Fruit fly (Drosophila melanogaster) whole organism, embryonic: ENCODE data around the gene CG10383.
A peak's percentile ranks its signal among the peaks of the same experiment; 100 is the strongest.

Experiments used
- Awh ChIP-seq: fragments of 200-800 bp; sonication (Bioruptor generic); IDR thresholded peaks from 2 replicates; pipeline ENCODE4, ENCODE4 v1.3.6; 2022; ENCODE audit warnings: missing biosample characterization, missing genetic modification characterization
- Blimp-1 ChIP-seq: fragments of 200-800 bp; sonication (Bioruptor generic); optimal IDR thresholded peaks from 3 replicates; lab custom pipeline; 2018; ENCODE audit warnings: missing biosample characterization, missing genetic modification characterization, mild to moderate bottlenecking, moderate library complexity, missing genetic modification reagents
- CG11560 ChIP-seq: fragments of 200-800 bp; sonication (Bioruptor generic); IDR thresholded peaks from 3 replicates; pipeline ENCODE4 v1.3.6; 2022; ENCODE audit warnings: missing biosample characterization, missing genetic modification characterization
- CG11723 ChIP-seq: fragments of 200-800 bp; sonication (Bioruptor generic); optimal IDR thresholded peaks from 2 replicates; lab custom pipeline; 2017; ENCODE audit warnings: missing biosample characterization, mild to moderate bottlenecking, missing genetic modification characterization
- CG13775 ChIP-seq: fragments of 200-800 bp; sonication (Bioruptor generic); optimal IDR thresholded peaks from 3 replicates; lab custom pipeline; 2017; ENCODE audit warnings: missing biosample characterization, mild to moderate bottlenecking, missing genetic modification characterization
- CG14441 ChIP-seq: fragments of 200-800 bp; sonication (Bioruptor generic); IDR thresholded peaks from 2 replicates; pipeline ENCODE4 v1.3.6; 2022; ENCODE audit warnings: missing biosample characterization, missing genetic modification characterization
- CG15514 ChIP-seq: fragments of 200-800 bp; sonication (Bioruptor generic); optimal IDR thresholded peaks from 3 replicates; lab custom pipeline; 2017; ENCODE audit warnings: missing biosample characterization, missing genetic modification characterization, mild to moderate bottlenecking, moderate library complexity, missing genetic modification reagents
- CG16779 ChIP-seq: fragments of 200-800 bp; sonication (Bioruptor generic); IDR thresholded peaks from 2 replicates; pipeline ENCODE4 v1.3.6; 2022; ENCODE audit warnings: missing biosample characterization, missing genetic modification characterization
- CG16815 ChIP-seq: fragments of 200-800 bp; sonication (Bioruptor generic); optimal IDR thresholded peaks from 3 replicates; lab custom pipeline; 2017; ENCODE audit warnings: missing biosample characterization, mild to moderate bottlenecking, missing genetic modification characterization
- CG17568 ChIP-seq: fragments of 200-800 bp; sonication (Bioruptor generic); optimal IDR thresholded peaks from 2 replicates; lab custom pipeline; 2018; ENCODE audit warnings: missing biosample characterization, mild to moderate bottlenecking, missing genetic modification characterization, moderate library complexity
- CG17612 ChIP-seq: fragments of 200-800 bp; sonication (Bioruptor generic); IDR thresholded peaks from 2 replicates; pipeline ENCODE4 v1.3.6; 2022; ENCODE audit warnings: missing biosample characterization, missing genetic modification characterization
- CG18599 ChIP-seq: fragments of 200-800 bp; sonication (Bioruptor generic); optimal IDR thresholded peaks from 3 replicates; lab custom pipeline; 2017; ENCODE audit warnings: missing biosample characterization, missing genetic modification characterization, mild to moderate bottlenecking, moderate library complexity, missing genetic modification reagents
- CG30431 ChIP-seq: fragments of 200-800 bp; sonication (Bioruptor generic); optimal IDR thresholded peaks from 2 replicates; lab custom pipeline; 2017; ENCODE audit warnings: missing biosample characterization, missing genetic modification characterization
- CG31388 ChIP-seq: fragments of 200-800 bp; sonication (Bioruptor generic); optimal IDR thresholded peaks from 2 replicates; lab custom pipeline; 2016; ENCODE audit warnings: missing biosample characterization, missing genetic modification characterization
- CG31441 ChIP-seq: fragments of 200-800 bp; sonication (Bioruptor generic); IDR thresholded peaks from 2 replicates; pipeline ENCODE4 v1.3.6; 2022; ENCODE audit warnings: missing biosample characterization, missing genetic modification characterization
- CG3163 ChIP-seq: fragments of 200-800 bp; sonication (Bioruptor generic); optimal IDR thresholded peaks from 3 replicates; lab custom pipeline; 2016; ENCODE audit warnings: missing biosample characterization, missing genetic modification characterization
- CG3847 ChIP-seq: fragments of 200-800 bp; sonication (Bioruptor generic); IDR thresholded peaks from 2 replicates; pipeline ENCODE4 v1.3.6; 2022; ENCODE audit warnings: missing biosample characterization, missing genetic modification characterization
- CG5245 ChIP-seq: fragments of 200-800 bp; sonication (Bioruptor generic); optimal IDR thresholded peaks from 3 replicates; lab custom pipeline; 2016; ENCODE audit warnings: missing biosample characterization, missing genetic modification characterization
- CG7357 ChIP-seq: fragments of 200-800 bp; sonication (Bioruptor generic); IDR thresholded peaks from 3 replicates; pipeline ENCODE4 v1.3.6; 2022; ENCODE audit warnings: missing biosample characterization, missing genetic modification characterization
- CG7963 ChIP-seq: fragments of 200-800 bp; sonication (Bioruptor generic); IDR thresholded peaks from 3 replicates; pipeline ENCODE4 v1.3.6; 2022; ENCODE audit warnings: missing biosample characterization, missing genetic modification characterization; ENCODE audit not compliant: partially characterized antibody
- CG8388 ChIP-seq: fragments of 200-800 bp; sonication (Bioruptor generic); optimal IDR thresholded peaks from 2 replicates; lab custom pipeline; 2019; ENCODE audit warnings: missing biosample characterization, mild to moderate bottlenecking, missing genetic modification characterization, moderate library complexity
- CG9215 ChIP-seq: fragments of 200-800 bp; sonication (Bioruptor generic); IDR thresholded peaks from 2 replicates; pipeline ENCODE4 v1.3.6; 2022; ENCODE audit warnings: missing biosample characterization, missing genetic modification characterization
- Dad ChIP-seq: fragments of 200-800 bp; sonication (Bioruptor generic); optimal IDR thresholded peaks from 3 replicates; lab custom pipeline; 2016; ENCODE audit warnings: missing biosample characterization, missing genetic modification characterization
- Ets65A ChIP-seq: fragments of 200-800 bp; sonication (Bioruptor generic); peaks from one replicate; lab custom pipeline; 2016; ENCODE audit warnings: missing biosample characterization, missing genetic modification characterization
- Fer3 ChIP-seq: fragments of 200-800 bp; sonication (Bioruptor generic); optimal IDR thresholded peaks from 2 replicates; lab custom pipeline; 2018; ENCODE audit warnings: missing biosample characterization, mild to moderate bottlenecking, missing genetic modification characterization, moderate library complexity
- Gsc ChIP-seq: fragments of 200-800 bp; sonication (Bioruptor generic); IDR thresholded peaks from 2 replicates; pipeline ENCODE4 v1.3.6; 2022; ENCODE audit warnings: missing biosample characterization, missing genetic modification characterization
- Hr78 ChIP-seq, 2 experiments: fragments of 200-800 bp in 1 of 2; fragments of >200 bp in 1 of 2; sonication (Bioruptor generic) in 1 of 2; optimal IDR thresholded peaks; 2 replicates each; lab custom pipeline; 2017 to 2019; ENCODE audit warnings: missing biosample characterization in 2 of 2, missing genetic modification characterization in 2 of 2, mild to moderate bottlenecking in 1 of 2, moderate library complexity in 1 of 2
- Mad ChIP-seq: fragments of 200-800 bp; sonication (Bioruptor generic); optimal IDR thresholded peaks from 2 replicates; lab custom pipeline; 2016; ENCODE audit warnings: missing biosample characterization, missing genetic modification characterization
- Med ChIP-seq: fragments of 200-800 bp; sonication (Bioruptor generic); peaks from one replicate; lab custom pipeline; 2016; ENCODE audit warnings: missing biosample characterization, missing genetic modification characterization, mild to moderate bottlenecking, inconsistent platforms, moderate library complexity
- YL-1 ChIP-seq: fragments of 200-800 bp; sonication (Bioruptor generic); optimal IDR thresholded peaks from 3 replicates; lab custom pipeline; 2017; ENCODE audit warnings: missing biosample characterization, mild to moderate bottlenecking, missing genetic modification characterization
- al ChIP-seq: fragments of 200-800 bp; sonication (Bioruptor generic); IDR thresholded peaks from 2 replicates; pipeline ENCODE4 v1.3.6; 2022; ENCODE audit warnings: missing biosample characterization, missing genetic modification characterization
- ap ChIP-seq: fragments of 200-800 bp; sonication (Bioruptor generic); IDR thresholded peaks from 2 replicates; pipeline ENCODE4 v1.3.6; 2022; ENCODE audit warnings: missing biosample characterization, missing genetic modification characterization
- bcd ChIP-seq: fragments of 200-800 bp; sonication (Bioruptor generic); optimal IDR thresholded peaks from 2 replicates; lab custom pipeline; 2017; ENCODE audit warnings: missing biosample characterization, mild to moderate bottlenecking, missing genetic modification characterization
- cas ChIP-seq: fragments of 200-800 bp; sonication (Bioruptor generic); IDR thresholded peaks from 2 replicates; pipeline ENCODE4 v1.3.6; 2022; ENCODE audit warnings: missing biosample characterization, missing genetic modification characterization
- eve ChIP-seq, 2 experiments: fragments of >200 bp; optimal IDR thresholded peaks; 2 replicates each; lab custom pipeline; 2017; ENCODE audit warnings: missing biosample characterization in 2 of 2, missing genetic modification characterization in 2 of 2
- eyg ChIP-seq: fragments of 200-800 bp; sonication (Bioruptor generic); optimal IDR thresholded peaks from 3 replicates; lab custom pipeline; 2016; ENCODE audit warnings: missing biosample characterization, missing genetic modification characterization
- gce ChIP-seq: fragments of 200-800 bp; sonication (Bioruptor generic); IDR thresholded peaks from 3 replicates; pipeline ENCODE4 v1.3.6; 2022; ENCODE audit warnings: missing biosample characterization, missing genetic modification characterization
- kni ChIP-seq: fragments of 200-800 bp; sonication (Bioruptor generic); optimal IDR thresholded peaks from 3 replicates; lab custom pipeline; 2017; ENCODE audit warnings: mild to moderate bottlenecking, missing biosample characterization, missing genetic modification reagents, missing genetic modification characterization
- knrl ChIP-seq: fragments of 200-800 bp; sonication (Bioruptor generic); IDR thresholded peaks from 3 replicates; pipeline ENCODE4 v1.3.6; 2022; ENCODE audit warnings: missing biosample characterization, missing genetic modification characterization; ENCODE audit not compliant: partially characterized antibody
- lab ChIP-seq: fragments of 200-800 bp; sonication (Bioruptor generic); optimal IDR thresholded peaks from 3 replicates; lab custom pipeline; 2017; ENCODE audit warnings: missing biosample characterization, missing genetic modification characterization, mild to moderate bottlenecking, moderate library complexity, missing genetic modification reagents
- oc ChIP-seq: fragments of 200-800 bp; sonication (Bioruptor generic); optimal IDR thresholded peaks from 2 replicates; lab custom pipeline; 2018; ENCODE audit warnings: missing biosample characterization, mild to moderate bottlenecking, missing genetic modification characterization, moderate library complexity
- peb ChIP-seq: fragments of 200-800 bp; sonication (Bioruptor generic); IDR thresholded peaks from 2 replicates; pipeline ENCODE4 v1.3.6; 2022; ENCODE audit warnings: missing biosample characterization, missing genetic modification characterization
- prd ChIP-seq, 3 experiments: fragments of >200 bp in 2 of 3; fragments of 200-800 bp in 1 of 3; sonication (Bioruptor generic) in 1 of 3; optimal IDR thresholded peaks in 2 of 3; IDR thresholded peaks in 1 of 3; 2 replicates in 2 of 3; 3 replicates in 1 of 3; pipeline versions ENCODE4 v1.3.6 to Lab custom; 2017 to 2022; ENCODE audit warnings: missing biosample characterization in 1 of 3, missing genetic modification characterization in 1 of 3
- sens ChIP-seq: fragments of 200-800 bp; sonication (Bioruptor generic); peaks from one replicate; lab custom pipeline; 2016; ENCODE audit warnings: missing biosample characterization, missing genetic modification characterization
- slbo ChIP-seq: fragments of 200-800 bp; sonication (Bioruptor generic); IDR thresholded peaks from 2 replicates; pipeline ENCODE4 v1.3.6; 2022; ENCODE audit warnings: missing biosample characterization, missing genetic modification characterization
- sqz ChIP-seq: fragments of 200-800 bp; sonication (Bioruptor generic); optimal IDR thresholded peaks from 3 replicates; lab custom pipeline; 2018; ENCODE audit warnings: missing biosample characterization, mild to moderate bottlenecking, missing genetic modification characterization
- tgo ChIP-seq: fragments of 200-800 bp; sonication (Bioruptor generic); IDR thresholded peaks from 3 replicates; pipeline ENCODE4 v1.3.6; 2022; ENCODE audit warnings: missing biosample characterization, missing genetic modification characterization
- vvl ChIP-seq: fragments of 200-800 bp; sonication (Bioruptor generic); IDR thresholded peaks from 2 replicates; pipeline ENCODE4 v1.3.6; 2022; ENCODE audit warnings: missing biosample characterization, missing genetic modification characterization
- wor ChIP-seq: fragments of 200-800 bp; sonication (Bioruptor generic); IDR thresholded peaks from 2 replicates; pipeline ENCODE4 v1.3.6; 2022; ENCODE audit warnings: missing biosample characterization, missing genetic modification characterization
- zfh2 ChIP-seq: fragments of 200-800 bp; sonication (Bioruptor generic); optimal IDR thresholded peaks from 2 replicates; lab custom pipeline; 2016; ENCODE audit warnings: missing biosample characterization, missing genetic modification characterization

The CG10383 gene

DNA sequence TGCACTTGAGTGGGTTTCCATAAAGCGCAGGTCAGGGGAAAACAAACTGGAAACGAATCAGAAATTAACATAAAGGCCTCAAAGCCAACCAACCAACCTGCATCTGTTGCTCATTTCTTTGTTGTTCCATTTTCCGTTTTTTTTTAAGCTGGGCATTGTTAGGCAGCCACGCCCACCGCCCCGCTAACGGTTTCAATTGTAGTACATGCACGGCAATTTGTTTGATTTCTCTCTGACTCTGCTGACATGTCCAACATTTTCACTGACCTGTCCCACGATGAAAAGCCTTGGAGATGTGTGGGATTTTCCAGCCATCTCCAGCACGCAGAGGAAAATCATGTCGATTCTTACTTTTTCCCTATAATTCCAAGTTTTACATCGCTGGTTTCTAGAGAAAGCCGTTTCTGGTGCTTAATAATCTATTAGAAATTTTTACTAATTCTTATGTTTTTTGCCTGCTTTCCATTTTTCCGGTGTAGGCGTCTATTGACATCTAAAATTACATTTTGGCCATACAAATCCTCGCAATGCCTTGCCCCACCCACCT is 38.6 kb downstream of the CG10383 start:
- no peak for TF ChIP-seq CG17568 (GFP tag; lab: Kevin White, UChicago)
- no peak for TF ChIP-seq prd (optimal IDR thresholded peaks at IDR 0.05; lab: Kevin White, UChicago)
- 0 out of 3 replicates have a peak, but pooled peaks have one; percentile 9 for TF ChIP-seq prd (GFP tag; IDR thresholded peaks at IDR 0.05; lab: Robert Waterston, UW)
- TF ChIP-seq Gsc (GFP tag; lab: Robert Waterston, UW): no peak
- no peak for TF ChIP-seq CG9215 (GFP tag; lab: Robert Waterston, UW)
- peak; percentile 84 for TF ChIP-seq sens (GFP tag; lab: Kevin White, UChicago)
- no peak for TF ChIP-seq CG11723 (GFP tag; lab: Kevin White, UChicago)
- no peak for TF ChIP-seq Dad (GFP tag; lab: Kevin White, UChicago)
- no peak for TF ChIP-seq eve (GFP tag; optimal IDR thresholded peaks at IDR 0.05; lab: Kevin White, UChicago)
- no peak for TF ChIP-seq bcd (GFP tag; lab: Kevin White, UChicago)
- TF ChIP-seq CG13775: no peak
- TF ChIP-seq zfh2: no peak
- TF ChIP-seq CG31388 (GFP tag; lab: Kevin White, UChicago): no peak
- peak; percentile 40 for TF ChIP-seq sqz (GFP tag; lab: Kevin White, UChicago)
- peak; percentile 58 for TF ChIP-seq oc (tag; lab: Kevin White, UChicago)
- no peak for TF ChIP-seq YL-1 (GFP tag; lab: Kevin White, UChicago)
- TF ChIP-seq slbo (GFP tag; lab: Robert Waterston, UW): 0 out of 2 replicates have a peak, but pooled peaks have one; percentile 11
- TF ChIP-seq CG16815 (GFP tag; lab: Kevin White, UChicago): no peak
- TF ChIP-seq CG14441 (GFP tag; lab: Robert Waterston, UW): 0 out of 2 replicates have a peak, but pooled peaks have one; percentile 12
- TF ChIP-seq lab (GFP tag; lab: Kevin White, UChicago): peak; percentile 10
- no peak for TF ChIP-seq ap (GFP tag; lab: Robert Waterston, UW)
- no peak for TF ChIP-seq cas (GFP tag; lab: Robert Waterston, UW)
- TF ChIP-seq vvl: peak; percentile 71; the same call in 1 of the 2 replicates
- TF ChIP-seq kni (GFP tag; lab: Kevin White, UChicago): peak; percentile 76
- no peak for TF ChIP-seq Fer3 (tag; lab: Kevin White, UChicago)
- TF ChIP-seq CG5245 (GFP tag; lab: Kevin White, UChicago): no peak
- peak; percentile 56 for TF ChIP-seq Med (GFP tag; lab: Kevin White, UChicago)
- TF ChIP-seq wor (GFP tag; lab: Robert Waterston, UW): no peak
- TF ChIP-seq Ets65A (GFP tag; lab: Kevin White, UChicago): peak; percentile 51
- no peak for TF ChIP-seq CG18599
- peak in 1 of 2 experiments; percentile 18 for TF ChIP-seq Hr78 (GFP tag; optimal IDR thresholded peaks at IDR 0.05; lab: Kevin White, UChicago)
- no peak for TF ChIP-seq CG30431 (GFP tag; lab: Kevin White, UChicago)
- TF ChIP-seq Blimp-1 (GFP tag; lab: Kevin White, UChicago): peak; percentile 28
- TF ChIP-seq, all 482 proteins: peak for 13

dm6 chr2L:18653328-18653675 is 42.1 kb downstream of the CG10383 start:
- peak; percentile 86 for TF ChIP-seq CG5245 (GFP tag; lab: Kevin White, UChicago)
- peak; percentile 63 for TF ChIP-seq CG17612
- TF ChIP-seq CG3163 (GFP tag; lab: Kevin White, UChicago): no peak
- no peak for TF ChIP-seq knrl (GFP tag; lab: Robert Waterston, UW)
- peak; percentile 85 for TF ChIP-seq CG31441 (GFP tag; lab: Robert Waterston, UW)
- TF ChIP-seq peb: peak; percentile 82
- TF ChIP-seq gce (GFP tag; lab: Robert Waterston, UW): peak; percentile 76; the same call in 2 of the 3 replicates
- peak; percentile 29; the same call in 1 of the 2 replicates for TF ChIP-seq CG3847 (GFP tag; lab: Robert Waterston, UW)
- no peak for TF ChIP-seq CG15514 (GFP tag; lab: Kevin White, UChicago)
- no peak for TF ChIP-seq al (GFP tag; lab: Robert Waterston, UW)
- TF ChIP-seq CG16779 (GFP tag; lab: Robert Waterston, UW): no peak
- peak; percentile 36; the same call in 1 of the 3 replicates for TF ChIP-seq CG7357 (GFP tag; lab: Robert Waterston, UW)
- TF ChIP-seq tgo: peak; percentile 70
- no peak for TF ChIP-seq CG7963
- peak; percentile 23 for TF ChIP-seq Mad (GFP tag; lab: Kevin White, UChicago)
- TF ChIP-seq CG11560 (tag; lab: Robert Waterston, UW): no peak
- TF ChIP-seq Awh (GFP tag; lab: Robert Waterston, UW): peak; percentile 76
- TF ChIP-seq eyg (GFP tag; lab: Kevin White, UChicago): peak; percentile 28
- peak; percentile 88 for TF ChIP-seq CG8388 (GFP tag; lab: Kevin White, UChicago)
